Fruit fly (Drosophila melanogaster) whole organism, embryonic: ENCODE results near the gene CG31816.
A peak's percentile ranks its signal among the peaks of the same experiment; 100 is the strongest.

ENCODE experiments used
- Adf1 ChIP-seq: fragments of 200-800 bp; sonication (Bioruptor generic); IDR thresholded peaks from 2 replicates; pipeline ENCODE4 v1.3.6; 2022; ENCODE audit warnings: missing biosample characterization, missing genetic modification characterization
- Aef1 ChIP-seq: fragments of 200-800 bp; sonication (Bioruptor generic); IDR thresholded peaks from 3 replicates; pipeline ENCODE4 v1.3.6; 2022; ENCODE audit warnings: missing biosample characterization, missing genetic modification characterization
- Antp ChIP-seq: fragments of 200-800 bp; sonication (Bioruptor generic); optimal IDR thresholded peaks from 3 replicates; lab custom pipeline; 2016; ENCODE audit warnings: missing biosample characterization, missing genetic modification characterization
- Bdp1 ChIP-seq: fragments of 200-800 bp; sonication (Bioruptor generic); optimal IDR thresholded peaks from 3 replicates; lab custom pipeline; 2016; ENCODE audit warnings: missing biosample characterization, missing genetic modification characterization
- BtbVII ChIP-seq: fragments of 200-800 bp; sonication (Bioruptor generic); optimal IDR thresholded peaks from 3 replicates; lab custom pipeline; 2017; ENCODE audit warnings: missing biosample characterization, mild to moderate bottlenecking, missing genetic modification characterization
- C15 ChIP-seq: fragments of 200-800 bp; sonication (Bioruptor generic); IDR thresholded peaks from 3 replicates; pipeline ENCODE4 v1.3.6; 2022; ENCODE audit warnings: missing biosample characterization, missing genetic modification characterization
- CG10267 ChIP-seq: fragments of 200-800 bp; sonication (Bioruptor generic); optimal IDR thresholded peaks from 2 replicates; lab custom pipeline; 2018; ENCODE audit warnings: missing biosample characterization, mild to moderate bottlenecking, missing genetic modification characterization, moderate library complexity
- CG11398 ChIP-seq: fragments of 200-800 bp; sonication (Bioruptor generic); optimal IDR thresholded peaks from 2 replicates; lab custom pipeline; 2016; ENCODE audit warnings: missing biosample characterization, missing genetic modification characterization
- CG11504 ChIP-seq: fragments of 200-800 bp; sonication (Bioruptor generic); optimal IDR thresholded peaks from 3 replicates; lab custom pipeline; 2019; ENCODE audit warnings: missing biosample characterization, mild to moderate bottlenecking, missing genetic modification characterization, moderate library complexity
- CG16813 ChIP-seq: fragments of 200-800 bp; sonication (Bioruptor generic); IDR thresholded peaks from 3 replicates; pipeline ENCODE4 v1.3.6; 2022; ENCODE audit warnings: missing biosample characterization, missing genetic modification characterization; ENCODE audit not compliant: partially characterized antibody
- CG17612 ChIP-seq: fragments of 200-800 bp; sonication (Bioruptor generic); IDR thresholded peaks from 2 replicates; pipeline ENCODE4 v1.3.6; 2022; ENCODE audit warnings: missing biosample characterization, missing genetic modification characterization
- CG18011 ChIP-seq: fragments of 200-800 bp; sonication (Bioruptor generic); optimal IDR thresholded peaks from 2 replicates; lab custom pipeline; 2017; ENCODE audit warnings: missing biosample characterization, missing genetic modification characterization, mild to moderate bottlenecking, moderate library complexity, missing genotype
- CG18764 ChIP-seq: fragments of 200-800 bp; sonication (Bioruptor generic); optimal IDR thresholded peaks from 3 replicates; lab custom pipeline; 2016; ENCODE audit warnings: missing biosample characterization, missing genetic modification characterization
- CG33557 ChIP-seq: fragments of 200-800 bp; sonication (Bioruptor generic); optimal IDR thresholded peaks from 2 replicates; lab custom pipeline; 2019; ENCODE audit warnings: missing biosample characterization, mild to moderate bottlenecking, missing genetic modification characterization, moderate library complexity
- CG4282 ChIP-seq: fragments of 200-800 bp; sonication (Bioruptor generic); optimal IDR thresholded peaks from 2 replicates; lab custom pipeline; 2016; ENCODE audit warnings: missing biosample characterization, missing genetic modification characterization
- CG5180 ChIP-seq: fragments of 200-800 bp; sonication (Bioruptor generic); optimal IDR thresholded peaks from 3 replicates; lab custom pipeline; 2017; ENCODE audit warnings: missing biosample characterization, missing genetic modification characterization, mild to moderate bottlenecking, moderate library complexity, missing genetic modification reagents
- CG5953 ChIP-seq: fragments of 200-800 bp; sonication (Bioruptor generic); IDR thresholded peaks from 2 replicates; pipeline ENCODE4 v1.3.6; 2022; ENCODE audit warnings: missing biosample characterization, missing genetic modification characterization
- CG6689 ChIP-seq: fragments of 200-800 bp; sonication (Bioruptor generic); IDR thresholded peaks from 2 replicates; pipeline ENCODE4 v1.3.6; 2022; ENCODE audit warnings: missing biosample characterization, missing genetic modification characterization
- CG7271 ChIP-seq: fragments of 200-800 bp; sonication (Bioruptor generic); optimal IDR thresholded peaks from 2 replicates; lab custom pipeline; 2018; ENCODE audit warnings: missing biosample characterization, mild to moderate bottlenecking, missing genetic modification characterization, moderate library complexity
- CG7745 ChIP-seq: fragments of 200-800 bp; sonication (Bioruptor generic); optimal IDR thresholded peaks from 2 replicates; lab custom pipeline; 2018; ENCODE audit warnings: missing biosample characterization, mild to moderate bottlenecking, missing genetic modification characterization, moderate library complexity
- D19B ChIP-seq: fragments of 200-800 bp; sonication (Bioruptor generic); optimal IDR thresholded peaks from 2 replicates; lab custom pipeline; 2017; ENCODE audit warnings: missing biosample characterization, mild to moderate bottlenecking, missing genetic modification characterization
- Dek ChIP-seq: fragments of 200-800 bp; sonication (Bioruptor generic); optimal IDR thresholded peaks from 3 replicates; lab custom pipeline; 2019; ENCODE audit warnings: missing biosample characterization, mild to moderate bottlenecking, missing genetic modification characterization, moderate library complexity
- E2f2 ChIP-seq: fragments of 200-800 bp; sonication (Bioruptor generic); IDR thresholded peaks from 2 replicates; pipeline ENCODE4 v1.3.6; 2022; ENCODE audit warnings: missing biosample characterization, missing genetic modification characterization
- Ets97D ChIP-seq: fragments of 200-800 bp; sonication (Bioruptor generic); optimal IDR thresholded peaks from 3 replicates; lab custom pipeline; 2016; ENCODE audit warnings: missing biosample characterization, missing genetic modification characterization
- GATAe ChIP-seq: fragments of 200-800 bp; sonication (Bioruptor generic); conservative IDR thresholded peaks from 2 replicates; pipeline ENCODE4 v1.3.6; 2022; ENCODE audit warnings: missing biosample characterization, missing genetic modification characterization
- HLHmδ ChIP-seq: fragments of 200-800 bp; sonication (Bioruptor generic); optimal IDR thresholded peaks from 2 replicates; lab custom pipeline; 2018; ENCODE audit warnings: missing biosample characterization, mild to moderate bottlenecking, missing genetic modification characterization, moderate library complexity
- HmgZ ChIP-seq: fragments of 200-800 bp; sonication (Bioruptor generic); optimal IDR thresholded peaks from 2 replicates; lab custom pipeline; 2018; ENCODE audit warnings: missing biosample characterization, mild to moderate bottlenecking, missing genetic modification characterization
- Hmx ChIP-seq: fragments of 200-800 bp; sonication (Bioruptor generic); optimal IDR thresholded peaks from 2 replicates; lab custom pipeline; 2016; ENCODE audit warnings: missing biosample characterization, missing genetic modification characterization
- Hr39 ChIP-seq: fragments of >200 bp; optimal IDR thresholded peaks from 2 replicates; lab custom pipeline; 2017
- Poxn ChIP-seq: fragments of 200-800 bp; sonication (Bioruptor generic); IDR thresholded peaks from 2 replicates; pipeline ENCODE4 v1.3.6; 2022; ENCODE audit warnings: missing biosample characterization, missing genetic modification characterization
- Side ChIP-seq: fragments of 200-800 bp; sonication (Bioruptor generic); optimal IDR thresholded peaks from 2 replicates; lab custom pipeline; 2016; ENCODE audit warnings: missing biosample characterization, missing genetic modification characterization
- Xbp1 ChIP-seq: fragments of 200-800 bp; sonication (Bioruptor generic); optimal IDR thresholded peaks from 3 replicates; lab custom pipeline; 2016; ENCODE audit warnings: missing biosample characterization, mild to moderate bottlenecking, missing genetic modification characterization
- ac ChIP-seq: fragments of 200-800 bp; sonication (Bioruptor generic); optimal IDR thresholded peaks from 3 replicates; lab custom pipeline; 2017; ENCODE audit warnings: missing biosample characterization, mild to moderate bottlenecking, missing genetic modification characterization
- az2 ChIP-seq: fragments of 200-800 bp; sonication (Bioruptor generic); optimal IDR thresholded peaks from 3 replicates; lab custom pipeline; 2016; ENCODE audit warnings: missing biosample characterization, missing genetic modification characterization
- caup ChIP-seq: fragments of 200-800 bp; sonication (Bioruptor generic); optimal IDR thresholded peaks from 3 replicates; lab custom pipeline; 2017; ENCODE audit warnings: missing biosample characterization, mild to moderate bottlenecking, missing genetic modification characterization, moderate library complexity; ENCODE audit not compliant: severe bottlenecking
- chn ChIP-seq: fragments of 200-800 bp; sonication (Bioruptor generic); optimal IDR thresholded peaks from 2 replicates; lab custom pipeline; 2016; ENCODE audit warnings: missing biosample characterization, missing genetic modification characterization
- danr ChIP-seq: fragments of 200-800 bp; sonication (Bioruptor generic); IDR thresholded peaks from 2 replicates; pipeline ENCODE4 v1.3.6; 2022; ENCODE audit warnings: missing biosample characterization, missing genetic modification characterization
- dysf ChIP-seq: fragments of 200-800 bp; sonication (Bioruptor generic); IDR thresholded peaks from 3 replicates; pipeline ENCODE4 v1.3.6; 2022; ENCODE audit warnings: missing biosample characterization, missing genetic modification characterization
- emc ChIP-seq: fragments of 200-800 bp; sonication (Bioruptor generic); optimal IDR thresholded peaks from 2 replicates; lab custom pipeline; 2016; ENCODE audit warnings: missing biosample characterization, missing genetic modification characterization
- fd96Cb ChIP-seq: fragments of 200-800 bp; sonication (Bioruptor generic); optimal IDR thresholded peaks from 2 replicates; lab custom pipeline; 2018; ENCODE audit warnings: missing biosample characterization, mild to moderate bottlenecking, missing genetic modification characterization, moderate library complexity
- gem ChIP-seq: fragments of 200-800 bp; sonication (Bioruptor generic); optimal IDR thresholded peaks from 2 replicates; lab custom pipeline; 2019; ENCODE audit warnings: missing biosample characterization, mild to moderate bottlenecking, missing genetic modification characterization, moderate library complexity
- jumu ChIP-seq: fragments of 200-800 bp; sonication (Bioruptor generic); optimal IDR thresholded peaks from 3 replicates; lab custom pipeline; 2016; ENCODE audit warnings: missing biosample characterization, missing genetic modification characterization
- kay ChIP-seq: fragments of 200-800 bp; sonication (Bioruptor generic); optimal IDR thresholded peaks from 2 replicates; lab custom pipeline; 2016; ENCODE audit warnings: missing biosample characterization, missing genetic modification characterization
- kni ChIP-seq: fragments of 200-800 bp; sonication (Bioruptor generic); optimal IDR thresholded peaks from 3 replicates; lab custom pipeline; 2017; ENCODE audit warnings: mild to moderate bottlenecking, missing biosample characterization, missing genetic modification reagents, missing genetic modification characterization
- maf-S ChIP-seq: fragments of 200-800 bp; sonication (Bioruptor generic); optimal IDR thresholded peaks from 2 replicates; lab custom pipeline; 2016; ENCODE audit warnings: missing biosample characterization, missing genetic modification characterization
- pnt ChIP-seq: fragments of 200-800 bp; sonication (Bioruptor generic); optimal IDR thresholded peaks from 3 replicates; lab custom pipeline; 2016; ENCODE audit warnings: missing biosample characterization, missing genetic modification characterization
- salm ChIP-seq: fragments of 200-800 bp; sonication (Bioruptor generic); optimal IDR thresholded peaks from 2 replicates; lab custom pipeline; 2018; ENCODE audit warnings: missing biosample characterization, mild to moderate bottlenecking, missing genetic modification characterization
- seq ChIP-seq: fragments of 200-800 bp; sonication (Bioruptor generic); IDR thresholded peaks from 2 replicates; pipeline ENCODE4 v1.3.6; 2022; ENCODE audit warnings: missing biosample characterization, missing genetic modification characterization
- slbo ChIP-seq: fragments of 200-800 bp; sonication (Bioruptor generic); IDR thresholded peaks from 2 replicates; pipeline ENCODE4 v1.3.6; 2022; ENCODE audit warnings: missing biosample characterization, missing genetic modification characterization
- sug ChIP-seq: fragments of 200-800 bp; optimal IDR thresholded peaks from 2 replicates; lab custom pipeline; 2019; ENCODE audit warnings: missing biosample characterization, mild to moderate bottlenecking, missing genetic modification characterization, moderate library complexity
- tna ChIP-seq: fragments of 200-800 bp; sonication (Bioruptor generic); IDR thresholded peaks from 2 replicates; pipeline ENCODE4 v1.3.6; 2022; ENCODE audit warnings: missing biosample characterization, missing genetic modification characterization; ENCODE audit not compliant: partially characterized antibody

Gene CG31816

dm6 chr2L:16535673-16536144 is 6.6 kb upstream of the CG31816 start (continued):
- TF ChIP-seq emc (GFP tag; lab: Kevin White, UChicago) (peak; percentile 57), kni (GFP tag; lab: Kevin White, UChicago) (peak; percentile 84), CG4282 (GFP tag; lab: Kevin White, UChicago) (peak; percentile 67), Bdp1 (GFP tag; lab: Kevin White, UChicago) (peak; percentile 84), seq (peak; percentile 91), CG7745 (tag; lab: Kevin White, UChicago) (peak; percentile 86), Hmx (GFP tag; lab: Kevin White, UChicago) (peak; percentile 75), D19B (GFP tag; lab: Kevin White, UChicago) (peak; percentile 72), tna (no peak), BtbVII (GFP tag; lab: Kevin White, UChicago) (peak; percentile 79), CG7271 (tag; lab: Kevin White, UChicago) (peak; percentile 84), Antp (GFP tag; lab: Kevin White, UChicago) (peak; percentile 85), CG6689 (GFP tag; lab: Robert Waterston, UW) (peak; percentile 95), slbo (GFP tag; lab: Robert Waterston, UW) (peak; percentile 95), C15 (GFP tag; lab: Robert Waterston, UW) (peak; percentile 83), Hr39 (lab: Kevin White, UChicago) (no peak), CG5953 (peak; percentile 92), CG33557 (GFP tag; lab: Kevin White, UChicago) (peak; percentile 88), fd96Cb (tag; lab: Kevin White, UChicago) (peak; percentile 94), chn (GFP tag; lab: Kevin White, UChicago) (peak; percentile 83), E2f2 (GFP tag; lab: Robert Waterston, UW) (peak; percentile 77), Aef1 (GFP tag; lab: Robert Waterston, UW) (peak; percentile 91), Poxn (peak; percentile 67; the same call in 1 of the 2 replicates), CG5180 (peak; percentile 76), sug (tag; lab: Kevin White, UChicago) (peak; percentile 32), GATAe (GFP tag; lab: Robert Waterston, UW) (peak; percentile 85), Dek (tag; lab: Kevin White, UChicago) (peak; percentile 89), maf-S (GFP tag; lab: Kevin White, UChicago) (peak; percentile 82), Side (GFP tag; lab: Kevin White, UChicago) (peak; percentile 90), CG17612 (peak; percentile 87), gem (peak; percentile 97), HLHmδ (peak; percentile 91), kay (peak; percentile 72), jumu (peak; percentile 82), Xbp1 (peak; percentile 91), ac (GFP tag; lab: Kevin White, UChicago) (peak; percentile 92), CG11504 (peak; percentile 90), danr (peak; percentile 87), CG10267 (peak; percentile 89), dysf (peak; percentile 94), CG18011 (GFP tag; lab: Kevin White, UChicago) (peak; percentile 72), HmgZ (peak; percentile 91), CG11398 (GFP tag; lab: Kevin White, UChicago) (peak; percentile 85), Ets97D (GFP tag; lab: Kevin White, UChicago) (no peak), Adf1 (GFP tag; lab: Robert Waterston, UW) (peak; percentile 92), az2 (peak; percentile 92), pnt (peak; percentile 91), CG16813 (GFP tag; lab: Robert Waterston, UW) (no peak), caup (GFP tag; lab: Kevin White, UChicago) (peak; percentile 89), salm (peak; percentile 91), CG18764 (peak; percentile 89)
